Worm (Caenorhabditis elegans): ENCODE results near the gene C49F8.15.

C49F8.15 gene

ce11 chrX:13341853-13342252 lies 20.5 kb downstream of the C49F8.15 start:
- TF ChIP-seq unc-62 (GFP tag; optimal IDR thresholded peaks at IDR 0.05), result no peak

ce11 chrX:13340970-13341369 lies 21.4 kb downstream of the C49F8.15 start:
- no peak for TF ChIP-seq unc-62 (GFP tag; optimal IDR thresholded peaks at IDR 0.05)

ce11 chrX:13339029-13339626 lies 23.3 kb downstream of the C49F8.15 start:
- no peak for TF ChIP-seq unc-62 (GFP tag; optimal IDR thresholded peaks at IDR 0.05)

ce11 chrX:13337728-13338127 lies 24.7 kb downstream of the C49F8.15 start, which contains the start of gene ptr-24:
TSS of gene ptr-24 (plus strand) at chrX:13338028.
- TF ChIP-seq unc-62 (GFP tag; optimal IDR thresholded peaks at IDR 0.05), result no peak

ce11 chrX:13337000-13337399 lies 25.4 kb downstream of the C49F8.15 start:
- TF ChIP-seq unc-62 (GFP tag; optimal IDR thresholded peaks at IDR 0.05), result no peak

ce11 chrX:13333835-13334234 lies 28.6 kb downstream of the C49F8.15 start, which contains the start of gene F46G10.4:
TSS of gene F46G10.4 (plus strand) at chrX:13334046.
- TF ChIP-seq unc-62 (GFP tag; optimal IDR thresholded peaks at IDR 0.05), result no peak

- no peak for TF ChIP-seq unc-62 (GFP tag; optimal IDR thresholded peaks at IDR 0.05)
Measured at ce11 chrX:13331386-13331785, 31.0 kb downstream of the C49F8.15 start, which contains the start of gene sir-2.3. TSS of gene sir-2.3 (plus strand) at chrX:13331686.

ce11 chrX:13328868-13329267 lies 33.5 kb downstream of the C49F8.15 start:
- no peak for TF ChIP-seq unc-62 (GFP tag; optimal IDR thresholded peaks at IDR 0.05)

- no peak for TF ChIP-seq unc-62 (GFP tag; optimal IDR thresholded peaks at IDR 0.05)
Measured at ce11 chrX:13328034-13328433, 34.4 kb downstream of the C49F8.15 start, which contains the start of gene sir-2.2. TSS of gene sir-2.2 (plus strand) at chrX:13328067.

ce11 chrX:13325039-13325438 lies 37.3 kb downstream of the C49F8.15 start:
- TF ChIP-seq unc-62 (GFP tag; optimal IDR thresholded peaks at IDR 0.05), result no peak

ce11 chrX:13324326-13324725 lies 38.1 kb downstream of the C49F8.15 start:
- no peak for TF ChIP-seq unc-62 (GFP tag; optimal IDR thresholded peaks at IDR 0.05)

- TF ChIP-seq unc-62 (GFP tag; optimal IDR thresholded peaks at IDR 0.05), result no peak
Measured at ce11 chrX:13323697-13324096, 38.7 kb downstream of the C49F8.15 start.

- no peak for TF ChIP-seq unc-62 (GFP tag; optimal IDR thresholded peaks at IDR 0.05)
Measured at ce11 chrX:13322886-13323285, 39.5 kb downstream of the C49F8.15 start, which contains the start of gene F46G10.2. TSS of gene F46G10.2 (plus strand) at chrX:13322963.

- no peak for TF ChIP-seq unc-62 (GFP tag; optimal IDR thresholded peaks at IDR 0.05)
Measured at ce11 chrX:13320575-13320974, 41.8 kb downstream of the C49F8.15 start.

ce11 chrX:13318316-13318715 lies 44.1 kb downstream of the C49F8.15 start:
- no peak for TF ChIP-seq unc-62 (GFP tag; optimal IDR thresholded peaks at IDR 0.05)

ce11 chrX:13317532-13317931 lies 44.9 kb downstream of the C49F8.15 start:
- no peak for TF ChIP-seq unc-62 (GFP tag; optimal IDR thresholded peaks at IDR 0.05)

ce11 chrX:13315093-13315492 lies 47.3 kb downstream of the C49F8.15 start:
- no peak for TF ChIP-seq unc-62 (GFP tag; optimal IDR thresholded peaks at IDR 0.05)

All from whole organism, dauer.